Worm (Caenorhabditis elegans): ENCODE data around the gene tmc-1.
A peak's percentile ranks its signal among the peaks of the same experiment; 100 is the strongest.

Gene tmc-1

DNA sequence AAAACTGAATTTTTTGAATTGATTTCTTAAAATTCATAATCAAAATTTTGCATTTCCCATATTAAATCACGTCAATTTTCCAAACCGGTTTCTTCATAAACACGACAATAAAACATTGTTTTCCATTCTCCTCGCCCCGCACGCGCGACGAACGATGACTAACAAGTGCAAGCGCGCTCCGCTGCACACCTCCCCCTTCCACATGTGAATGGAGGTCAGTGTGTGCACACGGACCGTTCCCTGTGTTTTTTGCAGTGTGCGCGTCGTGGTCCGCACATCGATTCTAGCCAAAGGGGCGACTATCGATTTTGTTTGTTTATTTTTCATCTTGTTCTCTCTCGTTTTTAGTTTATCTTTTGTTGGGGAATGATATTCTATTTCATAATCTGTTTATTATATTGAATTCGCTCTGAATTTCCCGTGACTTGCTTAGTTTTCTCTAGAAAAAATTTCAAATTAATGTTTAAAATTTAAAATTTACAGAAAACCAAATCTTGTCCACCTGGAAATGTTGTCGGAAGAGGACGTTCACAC is 33.4 kb upstream of the tmc-1 start, which contains the start of gene snx-1:
snx-1 (plus strand) TSS at position 484 of the 534 bp plus-strand sequence.
- TF ChIP-seq ama-1 (optimal IDR thresholded peaks at IDR 0.05) (no peak), nhr-111 (GFP tag; optimal IDR thresholded peaks at IDR 0.05) (no peak), zip-11 (GFP tag; IDR thresholded peaks at IDR 0.05) (no peak), mes-2 (tag; optimal IDR thresholded peaks at IDR 0.05; ENCODE audit: poor library complexity, severe bottlenecking) (peak; percentile 81), dmd-9 (GFP tag; IDR thresholded peaks at IDR 0.05) (no peak), daf-12 (tag; optimal IDR thresholded peaks at IDR 0.05) (no peak), hlh-11 (tag; optimal IDR thresholded peaks at IDR 0.05) (peak; percentile 81), D1046.2 (GFP tag; IDR thresholded peaks at IDR 0.05) (no peak), Y75B8A.6 (GFP tag; IDR thresholded peaks at IDR 0.05) (no peak), fkh-10 (GFP tag; optimal IDR thresholded peaks at IDR 0.05) (no peak), nhr-77 (tag; optimal IDR thresholded peaks at IDR 0.05) (peak; percentile 80), mep-1 (tag; optimal IDR thresholded peaks at IDR 0.05) (peak; percentile 74), daf-19 (GFP tag; conservative IDR thresholded peaks at IDR 0.05) (no peak), F37D6.2 (tag; optimal IDR thresholded peaks at IDR 0.05) (no peak), nhr-6 (tag; optimal IDR thresholded peaks at IDR 0.05) (peak; percentile 74), lim-7 (GFP tag; IDR thresholded peaks at IDR 0.05) (no peak), duxl-1 (tag; optimal IDR thresholded peaks at IDR 0.05; ENCODE audit: poor library complexity) (no peak), attf-4 (tag; optimal IDR thresholded peaks at IDR 0.05) (no peak), arid-1 (GFP tag; conservative IDR thresholded peaks at IDR 0.05) (no peak), hmg-1.1 (GFP tag; IDR thresholded peaks at IDR 0.05) (peak; percentile 46), zip-2 (tag; optimal IDR thresholded peaks at IDR 0.05) (no peak), mxl-3 (GFP tag; optimal IDR thresholded peaks at IDR 0.05) (peak; percentile 96), dmd-6 (GFP tag; IDR thresholded peaks at IDR 0.05) (peak; percentile 59), spr-1 (tag; optimal IDR thresholded peaks at IDR 0.05) (no peak), daf-16 (GFP tag; optimal IDR thresholded peaks at IDR 0.05) (no peak), daf-16 (tag; optimal IDR thresholded peaks at IDR 0.05) (peak; percentile 91), nhr-28 (tag; optimal IDR thresholded peaks at IDR 0.05) (peak; percentile 81), hif-1 (tag; optimal IDR thresholded peaks at IDR 0.05) (peak in 1 of 2 experiments; percentile 52), lin-38 (GFP tag; IDR thresholded peaks at IDR 0.05) (peak; percentile 92), mdl-1 (tag; optimal IDR thresholded peaks at IDR 0.05) (peak; percentile 74 to 94), rbr-2 (tag; optimal IDR thresholded peaks at IDR 0.05) (peak; percentile 59), lsy-2 (tag; optimal IDR thresholded peaks at IDR 0.05) (peak in 1 of 2 experiments; percentile 66), dpl-1 (GFP tag; optimal IDR thresholded peaks at IDR 0.05) (peak; percentile 16), dve-1 (tag; optimal IDR thresholded peaks at IDR 0.05; ENCODE audit: insufficient read depth) (peak; percentile 51), php-3 (GFP tag; IDR thresholded peaks at IDR 0.05) (peak; percentile 33; the same call in 1 of the 2 replicates), fos-1 (tag; optimal IDR thresholded peaks at IDR 0.05) (no peak), hlh-30 (tag; optimal IDR thresholded peaks at IDR 0.05; ENCODE audit: insufficient read depth) (peak; percentile 94), pqm-1 (tag; optimal IDR thresholded peaks at IDR 0.05) (peak; percentile 18), tra-1 (GFP tag; IDR thresholded peaks at IDR 0.05) (0 out of 2 replicates have a peak, but pooled peaks have one; percentile 19), nhr-41 (GFP tag; IDR thresholded peaks at IDR 0.05) (no peak)

DNA sequence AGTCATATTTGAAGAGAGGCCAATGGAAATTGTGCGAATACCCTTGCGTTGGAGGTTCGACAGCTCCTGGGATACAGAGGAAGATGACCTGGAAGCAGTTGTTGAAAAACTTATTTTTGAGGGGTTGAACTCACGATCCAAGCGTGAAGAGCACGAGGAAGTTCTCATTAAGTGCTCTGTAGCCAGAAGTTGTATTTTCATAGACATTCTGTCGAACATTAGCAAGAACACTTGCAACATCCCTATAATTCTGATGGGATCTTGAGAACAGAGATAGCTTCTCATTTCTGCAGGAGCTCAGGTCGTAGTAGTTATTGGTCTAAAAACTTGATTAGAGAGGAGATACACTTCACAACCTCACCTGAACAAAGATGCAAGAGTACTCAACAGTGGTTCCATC is 20.4 kb upstream of the tmc-1 start:
- TF ChIP-seq nhr-237 (tag; optimal IDR thresholded peaks at IDR 0.05), result no peak
- TF ChIP-seq Y105C5A.15 (GFP tag; IDR thresholded peaks at IDR 0.05), result 0 out of 2 replicates have a peak, but pooled peaks have one; percentile 52
- peak; percentile 83 for TF ChIP-seq aha-1 (tag)

All from whole organism, L4 larva.